Fruit fly (Drosophila melanogaster): ENCODE measurements around the gene chm.

- TF ChIP-seq insv (optimal IDR thresholded peaks at IDR 0.05) (no peak), Sin3A (optimal IDR thresholded peaks at IDR 0.05) (no peak), psq (optimal IDR thresholded peaks at IDR 0.05) (no peak), h (optimal IDR thresholded peaks at IDR 0.05) (no peak)
Observed at dm6 chr2L:7436492-7437324, 24.5 kb downstream of the chm start.

Measured in Kc167 (cell line).